Fruit fly (Drosophila melanogaster): Measurements from ENCODE around the gene CG43845.

CG43845 gene

dm6 chr3R:5547464-5547943, 24.6 kb upstream of the CG43845 start, which contains the start of gene CG2519:
TSS of gene CG2519 (minus strand) at chr3R:5547775.
- TF ChIP-seq Jra (GFP tag; optimal IDR thresholded peaks at IDR 0.05) (no peak), dsf (GFP tag; optimal IDR thresholded peaks at IDR 0.05; ENCODE audit: borderline replicate concordance) (no peak), CG32264 (GFP tag; optimal IDR thresholded peaks at IDR 0.05) (no peak), sv (GFP tag; optimal IDR thresholded peaks at IDR 0.05) (peak; percentile 44), Vsx2 (GFP tag; optimal IDR thresholded peaks at IDR 0.05; ENCODE audit: partially characterized antibody) (no peak), woc (GFP tag; optimal IDR thresholded peaks at IDR 0.05) (peak; percentile 62), br (GFP tag; optimal IDR thresholded peaks at IDR 0.05) (no peak), CG9705 (GFP tag; optimal IDR thresholded peaks at IDR 0.05) (peak; percentile 38), Hnf4 (GFP tag; optimal IDR thresholded peaks at IDR 0.05) (no peak), Sp1 (GFP tag; optimal IDR thresholded peaks at IDR 0.05) (no peak), OdsH (GFP tag; optimal IDR thresholded peaks at IDR 0.05) (peak; percentile 32), GATAd (GFP tag; optimal IDR thresholded peaks at IDR 0.05) (no peak), CrebA (GFP tag; optimal IDR thresholded peaks at IDR 0.05; ENCODE audit: borderline replicate concordance) (no peak), dl (GFP tag; optimal IDR thresholded peaks at IDR 0.05; ENCODE audit: insufficient read depth in 1 of 2, partially characterized antibody in 2 of 2) (no peak), foxo (GFP tag; optimal IDR thresholded peaks at IDR 0.05) (peak in 1 of 2 experiments; percentile 69), fru (GFP tag; optimal IDR thresholded peaks at IDR 0.05) (no peak), N (GFP tag; optimal IDR thresholded peaks at IDR 0.05) (no peak), sage (GFP tag; optimal IDR thresholded peaks at IDR 0.05) (no peak), Dif (GFP tag; optimal IDR thresholded peaks at IDR 0.05; ENCODE audit: partially characterized antibody) (peak; percentile 31), rgr (GFP tag; optimal IDR thresholded peaks at IDR 0.05) (no peak), Hr83 (GFP tag; optimal IDR thresholded peaks at IDR 0.05; ENCODE audit: poor library complexity, severe bottlenecking) (peak; percentile 87), ey (GFP tag; optimal IDR thresholded peaks at IDR 0.05) (peak; percentile 42), psq (GFP tag; optimal IDR thresholded peaks at IDR 0.05) (no peak), lola (GFP tag; optimal IDR thresholded peaks at IDR 0.05) (no peak), HLH106 (tag; optimal IDR thresholded peaks at IDR 0.05) (no peak), Myc (optimal IDR thresholded peaks at IDR 0.05) (peak; percentile 69), Mio (GFP tag; optimal IDR thresholded peaks at IDR 0.05) (no peak), brk (GFP tag; optimal IDR thresholded peaks at IDR 0.05) (no peak), pan (optimal IDR thresholded peaks at IDR 0.05) (no peak), usp (GFP tag; optimal IDR thresholded peaks at IDR 0.05) (no peak), Abd-B (GFP tag; optimal IDR thresholded peaks at IDR 0.05) (no peak), Rel (GFP tag; optimal IDR thresholded peaks at IDR 0.05) (no peak), Rel (tag; optimal IDR thresholded peaks at IDR 0.05) (peak; percentile 41), Hr78 (GFP tag; optimal IDR thresholded peaks at IDR 0.05) (no peak), Dfd (GFP tag; optimal IDR thresholded peaks at IDR 0.05) (no peak), dmrt93B (GFP tag; optimal IDR thresholded peaks at IDR 0.05) (no peak), tai (GFP tag; optimal IDR thresholded peaks at IDR 0.05) (no peak), h (GFP tag; optimal IDR thresholded peaks at IDR 0.05) (peak; percentile 87), jim (GFP tag; optimal IDR thresholded peaks at IDR 0.05) (no peak)

DNA sequence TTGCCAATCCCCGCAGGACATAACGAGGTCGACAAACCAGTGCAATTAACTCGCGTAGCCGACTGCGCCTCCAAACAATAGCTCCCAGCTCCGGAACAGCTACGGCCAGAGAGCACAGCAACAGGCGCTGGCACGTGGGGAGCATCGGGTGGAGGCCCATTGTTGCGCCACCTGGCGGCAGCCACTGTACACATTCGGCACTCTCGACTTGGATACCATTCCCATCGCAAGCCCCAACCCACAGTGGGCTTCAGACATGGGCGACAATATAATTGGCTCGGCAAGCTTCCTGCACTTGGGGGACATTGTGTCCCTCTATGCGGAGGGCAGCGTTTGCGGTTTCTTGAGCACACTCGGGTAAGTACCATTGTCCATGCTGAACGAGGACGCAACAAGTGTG, 4.6 kb upstream of the CG43845 start:
- no peak for TF ChIP-seq br (GFP tag; optimal IDR thresholded peaks at IDR 0.05)
- TF ChIP-seq CrebA (GFP tag; optimal IDR thresholded peaks at IDR 0.05; ENCODE audit: borderline replicate concordance): no peak
- no peak for TF ChIP-seq tai (GFP tag; optimal IDR thresholded peaks at IDR 0.05)
- no peak for TF ChIP-seq jim (GFP tag; optimal IDR thresholded peaks at IDR 0.05)
- no peak for TF ChIP-seq CG9705 (GFP tag; optimal IDR thresholded peaks at IDR 0.05)
- no peak for TF ChIP-seq OdsH (GFP tag; optimal IDR thresholded peaks at IDR 0.05)
- no peak for TF ChIP-seq Hr78 (GFP tag; optimal IDR thresholded peaks at IDR 0.05)
- no peak for TF ChIP-seq CG32264 (GFP tag; optimal IDR thresholded peaks at IDR 0.05)
- TF ChIP-seq Sp1 (GFP tag; optimal IDR thresholded peaks at IDR 0.05): no peak
- TF ChIP-seq psq (GFP tag; optimal IDR thresholded peaks at IDR 0.05): no peak
- TF ChIP-seq Hr83 (GFP tag; optimal IDR thresholded peaks at IDR 0.05; ENCODE audit: poor library complexity, severe bottlenecking): no peak
- no peak for TF ChIP-seq sage (GFP tag; optimal IDR thresholded peaks at IDR 0.05)
- no peak for TF ChIP-seq ey (GFP tag; optimal IDR thresholded peaks at IDR 0.05)
- no peak for TF ChIP-seq lola (GFP tag; optimal IDR thresholded peaks at IDR 0.05)
- no peak for TF ChIP-seq Abd-B (GFP tag; optimal IDR thresholded peaks at IDR 0.05)
- no peak for TF ChIP-seq usp (GFP tag; optimal IDR thresholded peaks at IDR 0.05)
- no peak for TF ChIP-seq Dif (GFP tag; optimal IDR thresholded peaks at IDR 0.05; ENCODE audit: partially characterized antibody)
- TF ChIP-seq fru (GFP tag; optimal IDR thresholded peaks at IDR 0.05): no peak
- no peak for TF ChIP-seq pan (optimal IDR thresholded peaks at IDR 0.05)

Measured in whole organism, wandering third instar larva.